Fruit fly (Drosophila melanogaster) whole organism, embryonic: ENCODE data around the gene nAChRalpha7.

Source experiments
- CG15269 ChIP-seq: fragments of 200-800 bp; sonication (Bioruptor generic); optimal IDR thresholded peaks from 2 replicates; lab custom pipeline; 2018; ENCODE audit warnings: missing biosample characterization, mild to moderate bottlenecking, missing genetic modification characterization, moderate library complexity
- CG1832 ChIP-seq: fragments of 200-800 bp; sonication (Bioruptor generic); optimal IDR thresholded peaks from 2 replicates; lab custom pipeline; 2017; ENCODE audit warnings: missing biosample characterization, mild to moderate bottlenecking, missing genetic modification characterization, inconsistent platforms
- Sox102F ChIP-seq: fragments of 200-800 bp; sonication (Bioruptor generic); optimal IDR thresholded peaks from 2 replicates; lab custom pipeline; 2018; ENCODE audit warnings: missing biosample characterization, mild to moderate bottlenecking, missing genetic modification characterization, moderate library complexity
- bab2 ChIP-seq: fragments of 200-800 bp; sonication (Bioruptor generic); optimal IDR thresholded peaks from 2 replicates; lab custom pipeline; 2016; ENCODE audit warnings: missing biosample characterization, missing genetic modification characterization
- bsh ChIP-seq, 2 experiments: fragments of 200-800 bp; sonication (Bioruptor generic); optimal IDR thresholded peaks; 2 replicates each; lab custom pipeline; 2017 to 2018; ENCODE audit warnings: mild to moderate bottlenecking in 2 of 2, missing biosample characterization in 2 of 2, missing genetic modification characterization in 2 of 2, moderate library complexity in 1 of 2
- jing ChIP-seq: fragments of 200-800 bp; sonication (Bioruptor generic); optimal IDR thresholded peaks from 2 replicates; lab custom pipeline; 2018; ENCODE audit warnings: missing biosample characterization, mild to moderate bottlenecking, missing genetic modification characterization
- klu ChIP-seq: fragments of 200-800 bp; sonication (Bioruptor generic); IDR thresholded peaks from 2 replicates; pipeline ENCODE4 v1.3.6; 2022; ENCODE audit warnings: missing biosample characterization, missing genetic modification characterization
- org-1 ChIP-seq: fragments of 200-800 bp; sonication (Bioruptor generic); optimal IDR thresholded peaks from 2 replicates; lab custom pipeline; 2017; ENCODE audit warnings: missing biosample characterization, missing genetic modification characterization

DNA sequence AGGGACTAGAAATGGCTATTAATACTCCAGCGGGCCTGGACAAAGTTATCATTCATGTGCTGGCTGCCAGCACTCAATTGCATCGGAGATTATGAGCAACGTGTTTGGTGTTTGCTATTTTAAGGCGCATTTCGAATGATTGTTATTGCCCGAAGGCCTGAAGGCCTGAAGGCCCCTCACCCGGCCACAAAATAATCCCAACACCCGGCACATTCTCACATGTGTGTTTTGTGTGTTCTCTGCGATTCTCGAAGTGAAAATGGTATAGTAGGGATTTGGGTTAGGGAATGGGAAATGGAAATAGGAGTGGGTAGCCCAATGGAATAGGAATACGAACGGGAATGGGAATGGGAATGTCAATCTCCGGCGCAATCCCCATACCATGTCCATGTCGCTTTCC, 29.3 kb downstream of the nAChRalpha7 start:
- no peak for TF ChIP-seq jing (GFP tag; lab: Kevin White, UChicago)
- TF ChIP-seq CG1832 (GFP tag; lab: Kevin White, UChicago): no peak
- TF ChIP-seq bab2: no peak
- no peak for TF ChIP-seq CG15269 (tag; lab: Kevin White, UChicago)
- TF ChIP-seq Sox102F (GFP tag; lab: Kevin White, UChicago): no peak
- TF ChIP-seq bsh (GFP tag; optimal IDR thresholded peaks at IDR 0.05; lab: Kevin White, UChicago): no peak
- TF ChIP-seq klu: no peak
- TF ChIP-seq org-1: no peak
